Fruit fly (Drosophila melanogaster) whole organism, prepupa: ENCODE measurements around the gene AGO2.

ENCODE experiments used
- CG6854 ChIP-seq: fragments of 200-800 bp; sonication (Bioruptor generic); optimal IDR thresholded peaks from 2 replicates; lab custom pipeline; 2017; ENCODE audit warnings: missing biosample characterization, mild to moderate bottlenecking, missing genetic modification characterization
- Gug ChIP-seq: fragments of 200-800 bp; sonication (Bioruptor generic); IDR thresholded peaks from 2 replicates; pipeline ENCODE4 v1.3.6; 2022; ENCODE audit warnings: missing biosample characterization, missing genetic modification characterization
- OdsH ChIP-seq: fragments of 200-800 bp; sonication (Bioruptor generic); optimal IDR thresholded peaks from 3 replicates; lab custom pipeline; 2016; ENCODE audit warnings: missing biosample characterization, missing genetic modification characterization
- cyc ChIP-seq: fragments of 200-800 bp; sonication (Bioruptor generic); optimal IDR thresholded peaks from 3 replicates; lab custom pipeline; 2016; ENCODE audit warnings: missing biosample characterization, missing genetic modification characterization
- fd85E ChIP-seq: fragments of 200-800 bp; sonication (Bioruptor generic); optimal IDR thresholded peaks from 3 replicates; lab custom pipeline; 2016; ENCODE audit warnings: missing biosample characterization, missing genetic modification characterization
- salr ChIP-seq, 2 experiments: fragments of 200-800 bp; sonication (Bioruptor generic); optimal IDR thresholded peaks; 3 replicates each; lab custom pipeline; 2016 to 2018; ENCODE audit warnings: missing biosample characterization in 2 of 2, missing genetic modification characterization in 2 of 2, mild to moderate bottlenecking in 1 of 2
- vri ChIP-seq: fragments of 200-800 bp; sonication (Bioruptor generic); optimal IDR thresholded peaks from 3 replicates; lab custom pipeline; 2016; ENCODE audit warnings: missing biosample characterization, mild to moderate bottlenecking, missing genetic modification characterization

DNA sequence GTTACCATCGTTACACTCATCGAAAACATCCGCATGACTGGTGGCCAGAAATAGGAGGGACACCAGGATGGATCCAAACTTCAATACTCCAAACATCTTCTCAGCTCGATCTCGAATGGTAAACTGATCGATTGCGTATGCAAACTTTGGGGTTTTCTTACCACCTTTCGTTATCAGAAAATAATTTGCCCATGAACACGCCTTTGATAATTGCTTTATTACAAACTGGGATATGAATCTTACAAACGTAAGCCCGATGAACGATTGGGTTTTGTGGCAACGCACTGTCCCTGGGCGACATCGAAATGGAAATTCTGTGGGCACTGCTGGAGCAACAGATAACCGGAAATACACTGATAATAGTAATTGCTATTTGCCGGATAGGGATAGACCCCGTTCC, 27.2 kb upstream of the AGO2 start, which contains the start of gene CG33985:
- no peak for TF ChIP-seq salr (GFP tag; optimal IDR thresholded peaks at IDR 0.05; lab: Kevin White, UChicago)
- TF ChIP-seq fd85E (GFP tag; lab: Kevin White, UChicago) = no peak
- TF ChIP-seq cyc (GFP tag; lab: Kevin White, UChicago) = no peak
- no peak for TF ChIP-seq Gug (GFP tag; lab: Robert Waterston, UW)
- TF ChIP-seq vri (GFP tag; lab: Kevin White, UChicago) = no peak
- no peak for TF ChIP-seq OdsH (GFP tag; lab: Kevin White, UChicago)
- no peak for TF ChIP-seq CG6854
